Worm (Caenorhabditis elegans) whole organism, young adult: ENCODE measurements around the gene arid-1.

ENCODE experiments used
- B0336.3 ChIP-seq: fragments of 200-800 bp; sonication (Bioruptor generic); IDR thresholded peaks from 2 replicates; pipeline ENCODE4 v1.3.6; 2022; ENCODE audit warnings: missing genetic modification characterization, missing compliant biosample characterization
- F33H1.4 ChIP-seq: fragments of 200-800 bp; sonication (Bioruptor generic); IDR thresholded peaks from 2 replicates; pipeline ENCODE4 v1.3.6; 2022; ENCODE audit warnings: missing genetic modification reagents, missing genetic modification characterization, missing compliant biosample characterization
- akir-1 ChIP-seq: fragments of 200-800 bp; sonication (Bioruptor generic); optimal IDR thresholded peaks from 2 replicates; lab custom pipeline; 2018; ENCODE audit warnings: mild to moderate bottlenecking, missing genetic modification characterization, moderate library complexity, missing compliant biosample characterization
- ama-1 ChIP-seq, 3 experiments: fragments of 150-350 bp in 1 of 3; sonication (generic microtip) in 2 of 3; optimal IDR thresholded peaks; 2 replicates each; lab custom pipeline; 2014 to 2018; ENCODE audit warnings: missing biosample characterization in 2 of 3, missing genetic modification characterization in 2 of 3, missing genetic modification reagents in 2 of 3
- bed-2 ChIP-seq: fragments of 200-800 bp; sonication (Bioruptor generic); IDR thresholded peaks from 2 replicates; pipeline ENCODE4 v1.3.6; 2022; ENCODE audit warnings: missing genetic modification reagents, missing genetic modification characterization, missing compliant biosample characterization
- ceh-58 ChIP-seq: fragments of 200-800 bp; sonication (Bioruptor generic); IDR thresholded peaks from 2 replicates; pipeline ENCODE4 v1.3.6; 2022; ENCODE audit warnings: missing genetic modification characterization, missing compliant biosample characterization
- egrh-3 ChIP-seq: fragments of 200-800 bp; sonication (Bioruptor generic); IDR thresholded peaks from 2 replicates; pipeline ENCODE4 v1.3.6; 2022; ENCODE audit warnings: missing genetic modification reagents, missing genetic modification characterization, missing compliant biosample characterization
- him-1 ChIP-seq: sonication (generic microtip); optimal IDR thresholded peaks from 2 replicates; lab custom pipeline; 2016; ENCODE audit warnings: missing genotype, missing genetic modification reagents, missing genetic modification characterization, missing compliant biosample characterization
- lag-1 ChIP-seq: fragments of 200-800 bp; sonication (Bioruptor generic); IDR thresholded peaks from 2 replicates; pipeline ENCODE4 v1.3.6; 2022; ENCODE audit warnings: missing genetic modification reagents, missing genetic modification characterization, missing compliant biosample characterization
- madf-8 ChIP-seq: fragments of 200-800 bp; sonication (Bioruptor generic); conservative IDR thresholded peaks from 2 replicates; pipeline ENCODE4 v1.3.6; 2022; ENCODE audit warnings: missing genetic modification reagents, missing genetic modification characterization, missing compliant biosample characterization
- snpc-1.3 ChIP-seq: sonication (generic microtip); optimal IDR thresholded peaks from 2 replicates; lab custom pipeline; 2017; ENCODE audit warnings: missing genetic modification characterization, mild to moderate bottlenecking, missing compliant biosample characterization, antibody characterized with exemption, moderate library complexity, missing genotype, missing genetic modification reagents; ENCODE audit not compliant: insufficient read depth
- snpc-4 ChIP-seq, 5 experiments: fragments of 150-350 bp in 1 of 5; sonication (generic microtip) in 4 of 5; optimal IDR thresholded peaks; 2 replicates each; lab custom pipeline; 2014 to 2018; ENCODE audit warnings: missing genetic modification characterization in 5 of 5, missing biosample characterization in 3 of 5, antibody characterized with exemption in 2 of 5, mild to moderate bottlenecking in 2 of 5, missing compliant biosample characterization in 2 of 5, missing genotype in 2 of 5, moderate library complexity in 2 of 5, missing genetic modification reagents in 1 of 5
- unc-62 ChIP-seq: fragments of 150-350 bp; optimal IDR thresholded peaks from 2 replicates; lab custom pipeline; 2014; ENCODE audit warnings: missing biosample characterization, missing genetic modification reagents, missing genetic modification characterization

DNA sequence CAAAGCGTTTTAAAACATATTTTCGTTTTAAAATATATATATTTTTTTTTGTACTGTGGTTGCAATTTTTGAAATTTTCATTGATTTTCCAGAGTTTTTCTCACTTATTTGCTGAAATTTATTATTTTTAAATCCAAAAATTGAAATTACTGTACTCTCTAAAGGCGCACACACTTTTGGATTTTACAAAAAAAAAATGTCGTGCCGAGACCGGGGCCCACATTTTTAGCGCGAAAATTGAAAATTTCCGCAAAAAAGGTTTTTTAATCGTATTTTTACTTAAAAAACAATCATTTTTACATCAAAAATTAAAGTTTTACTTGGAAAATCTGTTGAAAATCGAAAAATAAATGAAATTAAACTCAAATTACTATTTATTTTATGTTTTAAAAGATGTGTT, 843 bp upstream of the arid-1 start:
- TF ChIP-seq him-1 (tag; lab: Kevin White, UChicago) (no peak), F33H1.4 (GFP tag; lab: Robert Waterston, UW) (peak; percentile 73), madf-8 (GFP tag; lab: Robert Waterston, UW) (0 out of 2 replicates have a peak, but pooled peaks have one; percentile 31), akir-1 (GFP tag; lab: Kevin White, UChicago) (no peak), bed-2 (GFP tag; lab: Robert Waterston, UW) (no peak), unc-62 (no peak), lag-1 (GFP tag; lab: Robert Waterston, UW) (no peak), egrh-3 (GFP tag; lab: Robert Waterston, UW) (no peak), B0336.3 (GFP tag; lab: Robert Waterston, UW) (no peak), snpc-4 (GFP tag; optimal IDR thresholded peaks at IDR 0.05; lab: Kevin White, UChicago) (no peak), snpc-4 (tag; optimal IDR thresholded peaks at IDR 0.05; lab: Kevin White, UChicago) (no peak), ceh-58 (GFP tag; lab: Robert Waterston, UW) (no peak), ama-1 (optimal IDR thresholded peaks at IDR 0.05; lab: Kevin White, UChicago) (no peak), ama-1 (GFP tag; optimal IDR thresholded peaks at IDR 0.05; lab: Kevin White, UChicago) (no peak), snpc-1.3 (tag; lab: Kevin White, UChicago) (no peak)
